Fruit fly (Drosophila melanogaster): ENCODE measurements around the gene Rev1.

Rev1 gene

DNA sequence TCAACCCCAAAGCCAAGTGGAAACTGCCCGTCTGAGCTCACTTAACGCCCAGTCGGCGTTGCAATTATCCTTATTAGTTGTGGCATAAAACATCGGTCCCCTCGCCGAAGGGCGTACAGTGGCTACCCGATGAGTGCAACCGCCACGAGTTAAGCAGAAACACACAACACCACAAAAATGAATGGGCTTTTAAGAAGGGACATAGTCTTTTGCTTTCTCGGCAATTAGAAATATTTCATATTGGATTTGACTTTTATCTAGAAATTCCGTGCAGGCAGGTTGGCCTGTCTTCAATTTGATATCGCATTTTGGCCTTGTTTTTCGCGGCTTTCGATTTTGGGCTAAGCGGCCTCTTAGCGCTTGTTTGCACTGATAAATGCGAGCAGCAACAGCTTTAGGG is 9.7 kb downstream of the Rev1 start:
- no peak for TF ChIP-seq Vsx2 (GFP tag; optimal IDR thresholded peaks at IDR 0.05; ENCODE audit: partially characterized antibody)
- peak; percentile 84 for TF ChIP-seq Sp1 (GFP tag; optimal IDR thresholded peaks at IDR 0.05)
- TF ChIP-seq Abd-B (GFP tag; optimal IDR thresholded peaks at IDR 0.05), result no peak
- no peak for TF ChIP-seq jim (GFP tag; optimal IDR thresholded peaks at IDR 0.05)
- TF ChIP-seq CrebA (GFP tag; optimal IDR thresholded peaks at IDR 0.05; ENCODE audit: borderline replicate concordance), result peak; percentile 49
- no peak for TF ChIP-seq dsf (GFP tag; optimal IDR thresholded peaks at IDR 0.05; ENCODE audit: borderline replicate concordance)
- peak; percentile 89 for TF ChIP-seq HLH106 (tag; optimal IDR thresholded peaks at IDR 0.05)
- TF ChIP-seq usp (GFP tag; optimal IDR thresholded peaks at IDR 0.05), result no peak
- no peak for TF ChIP-seq N (GFP tag; optimal IDR thresholded peaks at IDR 0.05)
- TF ChIP-seq pan (optimal IDR thresholded peaks at IDR 0.05), result no peak
- TF ChIP-seq Hr83 (GFP tag; optimal IDR thresholded peaks at IDR 0.05; ENCODE audit: poor library complexity, severe bottlenecking), result peak; percentile 31
- peak; percentile 76 for TF ChIP-seq CG32264 (GFP tag; optimal IDR thresholded peaks at IDR 0.05)
- peak; percentile 85 for TF ChIP-seq rgr (GFP tag; optimal IDR thresholded peaks at IDR 0.05)
- peak; percentile 84 for TF ChIP-seq woc (GFP tag; optimal IDR thresholded peaks at IDR 0.05)
- no peak for TF ChIP-seq sv (GFP tag; optimal IDR thresholded peaks at IDR 0.05)
- TF ChIP-seq h (GFP tag; optimal IDR thresholded peaks at IDR 0.05), result peak; percentile 88
- TF ChIP-seq Myc (optimal IDR thresholded peaks at IDR 0.05), result no peak
- peak; percentile 74 for TF ChIP-seq psq (GFP tag; optimal IDR thresholded peaks at IDR 0.05)
- TF ChIP-seq fru (GFP tag; optimal IDR thresholded peaks at IDR 0.05), result peak; percentile 85
- TF ChIP-seq br (GFP tag; optimal IDR thresholded peaks at IDR 0.05), result peak; percentile 89
- TF ChIP-seq sage (GFP tag; optimal IDR thresholded peaks at IDR 0.05), result peak; percentile 79
- TF ChIP-seq OdsH (GFP tag; optimal IDR thresholded peaks at IDR 0.05), result peak; percentile 85
- TF ChIP-seq Dif (GFP tag; optimal IDR thresholded peaks at IDR 0.05; ENCODE audit: partially characterized antibody), result no peak
- TF ChIP-seq Rel (GFP tag; optimal IDR thresholded peaks at IDR 0.05), result no peak
- peak; percentile 51 for TF ChIP-seq Rel (tag; optimal IDR thresholded peaks at IDR 0.05)
- TF ChIP-seq Hnf4 (GFP tag; optimal IDR thresholded peaks at IDR 0.05), result peak; percentile 90
- peak; percentile 9 for TF ChIP-seq Mio (GFP tag; optimal IDR thresholded peaks at IDR 0.05)
- no peak for TF ChIP-seq dl (GFP tag; optimal IDR thresholded peaks at IDR 0.05; ENCODE audit: insufficient read depth in 1 of 2, partially characterized antibody in 2 of 2)
- peak; percentile 73 for TF ChIP-seq CG9705 (GFP tag; optimal IDR thresholded peaks at IDR 0.05)
- no peak for TF ChIP-seq Hr78 (GFP tag; optimal IDR thresholded peaks at IDR 0.05)
- TF ChIP-seq Jra (GFP tag; optimal IDR thresholded peaks at IDR 0.05), result peak; percentile 50
- peak; percentile 88 for TF ChIP-seq ey (GFP tag; optimal IDR thresholded peaks at IDR 0.05)
- TF ChIP-seq brk (GFP tag; optimal IDR thresholded peaks at IDR 0.05), result peak; percentile 71
- no peak for TF ChIP-seq GATAd (GFP tag; optimal IDR thresholded peaks at IDR 0.05)
- peak; percentile 76 for TF ChIP-seq dmrt93B (GFP tag; optimal IDR thresholded peaks at IDR 0.05)
- no peak for TF ChIP-seq tai (GFP tag; optimal IDR thresholded peaks at IDR 0.05)
- peak; percentile 8 to 88 for TF ChIP-seq foxo (GFP tag; optimal IDR thresholded peaks at IDR 0.05)
- TF ChIP-seq Dfd (GFP tag; optimal IDR thresholded peaks at IDR 0.05), result no peak
- TF ChIP-seq lola (GFP tag; optimal IDR thresholded peaks at IDR 0.05), result no peak

DNA sequence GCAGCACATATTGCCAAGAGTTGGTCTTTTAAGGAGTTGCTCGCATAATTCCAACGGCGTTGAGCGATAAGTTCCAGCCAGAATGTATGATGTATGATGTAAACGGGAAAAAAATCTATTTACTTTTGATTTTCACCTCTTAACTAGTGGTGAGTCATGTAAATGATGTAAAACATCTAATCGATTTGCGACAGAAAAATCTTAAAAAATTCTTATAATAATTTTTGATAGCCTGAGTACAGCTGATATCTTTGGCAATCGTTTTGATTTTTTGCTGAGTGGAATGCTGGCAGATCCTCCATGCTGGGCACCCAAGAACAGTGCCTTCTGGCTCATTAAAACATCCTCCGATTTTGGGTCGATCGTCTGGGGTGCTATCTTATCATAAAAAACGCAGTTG is 12.4 kb downstream of the Rev1 start:
- TF ChIP-seq woc (GFP tag; optimal IDR thresholded peaks at IDR 0.05), result no peak
- no peak for TF ChIP-seq sage (GFP tag; optimal IDR thresholded peaks at IDR 0.05)
- no peak for TF ChIP-seq Jra (GFP tag; optimal IDR thresholded peaks at IDR 0.05)
- peak; percentile 39 for TF ChIP-seq rgr (GFP tag; optimal IDR thresholded peaks at IDR 0.05)
- TF ChIP-seq usp (GFP tag; optimal IDR thresholded peaks at IDR 0.05), result no peak
- TF ChIP-seq brk (GFP tag; optimal IDR thresholded peaks at IDR 0.05), result no peak
- TF ChIP-seq fru (GFP tag; optimal IDR thresholded peaks at IDR 0.05), result peak; percentile 44
- TF ChIP-seq h (GFP tag; optimal IDR thresholded peaks at IDR 0.05), result peak; percentile 3
- no peak for TF ChIP-seq Hr78 (GFP tag; optimal IDR thresholded peaks at IDR 0.05)
- no peak for TF ChIP-seq sv (GFP tag; optimal IDR thresholded peaks at IDR 0.05)
- no peak for TF ChIP-seq lola (GFP tag; optimal IDR thresholded peaks at IDR 0.05)
- TF ChIP-seq CG9705 (GFP tag; optimal IDR thresholded peaks at IDR 0.05), result no peak
- TF ChIP-seq dl (GFP tag; optimal IDR thresholded peaks at IDR 0.05; ENCODE audit: insufficient read depth in 1 of 2, partially characterized antibody in 2 of 2), result no peak
- peak; percentile 35 for TF ChIP-seq HLH106 (tag; optimal IDR thresholded peaks at IDR 0.05)
- TF ChIP-seq Hnf4 (GFP tag; optimal IDR thresholded peaks at IDR 0.05), result no peak
- no peak for TF ChIP-seq Hr83 (GFP tag; optimal IDR thresholded peaks at IDR 0.05; ENCODE audit: poor library complexity, severe bottlenecking)
- TF ChIP-seq GATAd (GFP tag; optimal IDR thresholded peaks at IDR 0.05), result no peak
- TF ChIP-seq Abd-B (GFP tag; optimal IDR thresholded peaks at IDR 0.05), result no peak
- TF ChIP-seq pan (optimal IDR thresholded peaks at IDR 0.05), result no peak
- no peak for TF ChIP-seq Dif (GFP tag; optimal IDR thresholded peaks at IDR 0.05; ENCODE audit: partially characterized antibody)
- TF ChIP-seq tai (GFP tag; optimal IDR thresholded peaks at IDR 0.05), result no peak
- TF ChIP-seq Rel (GFP tag; optimal IDR thresholded peaks at IDR 0.05), result no peak
- TF ChIP-seq Rel (tag; optimal IDR thresholded peaks at IDR 0.05), result no peak
- TF ChIP-seq CG32264 (GFP tag; optimal IDR thresholded peaks at IDR 0.05), result no peak
- no peak for TF ChIP-seq Sp1 (GFP tag; optimal IDR thresholded peaks at IDR 0.05)
- TF ChIP-seq br (GFP tag; optimal IDR thresholded peaks at IDR 0.05), result peak; percentile 12
- TF ChIP-seq psq (GFP tag; optimal IDR thresholded peaks at IDR 0.05), result no peak
- peak in 1 of 2 experiments; percentile 28 for TF ChIP-seq foxo (GFP tag; optimal IDR thresholded peaks at IDR 0.05)
- TF ChIP-seq Vsx2 (GFP tag; optimal IDR thresholded peaks at IDR 0.05; ENCODE audit: partially characterized antibody), result no peak
- no peak for TF ChIP-seq jim (GFP tag; optimal IDR thresholded peaks at IDR 0.05)
- TF ChIP-seq OdsH (GFP tag; optimal IDR thresholded peaks at IDR 0.05), result no peak
- no peak for TF ChIP-seq Mio (GFP tag; optimal IDR thresholded peaks at IDR 0.05)
- TF ChIP-seq Myc (optimal IDR thresholded peaks at IDR 0.05), result no peak
- no peak for TF ChIP-seq CrebA (GFP tag; optimal IDR thresholded peaks at IDR 0.05; ENCODE audit: borderline replicate concordance)
- TF ChIP-seq dmrt93B (GFP tag; optimal IDR thresholded peaks at IDR 0.05), result no peak
- TF ChIP-seq Dfd (GFP tag; optimal IDR thresholded peaks at IDR 0.05), result no peak
- no peak for TF ChIP-seq ey (GFP tag; optimal IDR thresholded peaks at IDR 0.05)
- TF ChIP-seq dsf (GFP tag; optimal IDR thresholded peaks at IDR 0.05; ENCODE audit: borderline replicate concordance), result no peak
- TF ChIP-seq N (GFP tag; optimal IDR thresholded peaks at IDR 0.05), result no peak

Data from whole organism, wandering third instar larva.